Worm (Caenorhabditis elegans) whole organism, young adult: ENCODE results near the gene tdp-1.

Source experiments
- D2030.7 ChIP-seq: fragments of 200-800 bp; sonication (Bioruptor generic); IDR thresholded peaks from 2 replicates; pipeline ENCODE4 v1.3.6; 2022; ENCODE audit warnings: missing genetic modification reagents, missing genetic modification characterization, missing compliant biosample characterization
- F23B12.7 ChIP-seq: sonication (generic microtip); optimal IDR thresholded peaks from 2 replicates; lab custom pipeline; 2017; ENCODE audit warnings: missing genetic modification characterization, mild to moderate bottlenecking, missing compliant biosample characterization, antibody characterized with exemption, moderate library complexity; ENCODE audit not compliant: insufficient read depth
- F52B5.7 ChIP-seq: sonication (generic microtip); optimal IDR thresholded peaks from 2 replicates; lab custom pipeline; 2016; ENCODE audit warnings: mild to moderate bottlenecking, missing genetic modification characterization, missing compliant biosample characterization
- F55B11.4 ChIP-seq: sonication (generic microtip); optimal IDR thresholded peaks from 2 replicates; lab custom pipeline; 2016; ENCODE audit warnings: missing compliant biosample characterization, missing genetic modification characterization, borderline replicate concordance; ENCODE audit not compliant: insufficient read depth
- K11D2.4 ChIP-seq: fragments of 200-800 bp; sonication (Bioruptor generic); IDR thresholded peaks from 2 replicates; pipeline ENCODE4 v1.3.6; 2022; ENCODE audit warnings: missing genetic modification reagents, missing genetic modification characterization, missing compliant biosample characterization
- T26A5.8 ChIP-seq: sonication (generic microtip); optimal IDR thresholded peaks from 2 replicates; lab custom pipeline; 2016; ENCODE audit warnings: missing genetic modification characterization, missing compliant biosample characterization
- Y53G8AR.9 ChIP-seq: fragments of 200-800 bp; sonication (Bioruptor generic); conservative IDR thresholded peaks from 2 replicates; pipeline ENCODE4 v1.3.6; 2022; ENCODE audit warnings: missing genetic modification reagents, missing genetic modification characterization, missing compliant biosample characterization
- Y95B8A.8 ChIP-seq: fragments of 200-800 bp; sonication (Bioruptor generic); IDR thresholded peaks from 2 replicates; pipeline ENCODE4 v1.3.6; 2022; ENCODE audit warnings: missing genetic modification reagents, missing genetic modification characterization, missing compliant biosample characterization
- ama-1 ChIP-seq, 3 experiments: fragments of 150-350 bp in 1 of 3; sonication (generic microtip) in 2 of 3; optimal IDR thresholded peaks; 2 replicates each; lab custom pipeline; 2014 to 2018; ENCODE audit warnings: missing biosample characterization in 2 of 3, missing genetic modification characterization in 2 of 3, missing genetic modification reagents in 2 of 3
- atf-7 ChIP-seq: sonication (generic microtip); optimal IDR thresholded peaks from 2 replicates; lab custom pipeline; 2017; ENCODE audit warnings: mild to moderate bottlenecking, missing genetic modification characterization, missing compliant biosample characterization
- ccch-3 ChIP-seq: fragments of 200-800 bp; sonication (Bioruptor generic); optimal IDR thresholded peaks from 2 replicates; lab custom pipeline; 2018; ENCODE audit warnings: mild to moderate bottlenecking, missing genetic modification characterization, missing compliant biosample characterization
- cebp-1 ChIP-seq, 2 experiments: fragments of 200-800 bp in 1 of 2; sonication (Bioruptor generic) in 1 of 2; sonication (generic microtip) in 1 of 2; IDR thresholded peaks in 1 of 2; optimal IDR thresholded peaks in 1 of 2; 2 replicates each; pipeline versions ENCODE4 v1.3.6 to Lab custom; 2017 to 2022; ENCODE audit warnings: missing compliant biosample characterization in 2 of 2, missing genetic modification characterization in 2 of 2, mild to moderate bottlenecking in 1 of 2, missing genetic modification reagents in 1 of 2, moderate library complexity in 1 of 2
- ceh-100 ChIP-seq: fragments of 200-800 bp; sonication (Bioruptor generic); IDR thresholded peaks from 2 replicates; pipeline ENCODE4 v1.3.6; 2022; ENCODE audit warnings: missing genetic modification reagents, missing genetic modification characterization, missing compliant biosample characterization
- die-1 ChIP-seq: sonication (generic microtip); optimal IDR thresholded peaks from 2 replicates; lab custom pipeline; 2016; ENCODE audit warnings: missing genotype, mild to moderate bottlenecking, missing genetic modification characterization, missing compliant biosample characterization
- dox-1 ChIP-seq: fragments of 200-800 bp; sonication (Bioruptor generic); IDR thresholded peaks from 2 replicates; pipeline ENCODE4 v1.3.6; 2022; ENCODE audit warnings: missing genetic modification reagents, missing genetic modification characterization, missing compliant biosample characterization
- egl-44 ChIP-seq: fragments of 200-800 bp; sonication (Bioruptor generic); IDR thresholded peaks from 2 replicates; pipeline ENCODE4 v1.3.6; 2022; ENCODE audit warnings: missing genetic modification reagents, missing genetic modification characterization, missing compliant biosample characterization
- ets-4 ChIP-seq: fragments of 200-800 bp; sonication (Bioruptor generic); optimal IDR thresholded peaks from 2 replicates; lab custom pipeline; 2018; ENCODE audit warnings: mild to moderate bottlenecking, missing genetic modification characterization, missing compliant biosample characterization
- him-1 ChIP-seq: sonication (generic microtip); optimal IDR thresholded peaks from 2 replicates; lab custom pipeline; 2016; ENCODE audit warnings: missing genotype, missing genetic modification reagents, missing genetic modification characterization, missing compliant biosample characterization
- hlh-12 ChIP-seq: sonication (generic microtip); optimal IDR thresholded peaks from 2 replicates; lab custom pipeline; 2016; ENCODE audit warnings: missing genetic modification characterization, missing compliant biosample characterization
- hlh-26 ChIP-seq: fragments of 200-800 bp; sonication (Bioruptor generic); conservative IDR thresholded peaks from 2 replicates; pipeline ENCODE4 v1.3.6; 2022; ENCODE audit warnings: missing genetic modification reagents, missing genetic modification characterization, missing compliant biosample characterization
- hmg-1.2 ChIP-seq: fragments of 200-800 bp; sonication (Bioruptor generic); IDR thresholded peaks from 2 replicates; pipeline ENCODE4 v1.3.6; 2022; ENCODE audit warnings: missing genetic modification reagents, missing genetic modification characterization, missing compliant biosample characterization
- hrde-1 ChIP-seq: sonication (generic microtip); optimal IDR thresholded peaks from 2 replicates; lab custom pipeline; 2016; ENCODE audit warnings: missing genetic modification characterization, mild to moderate bottlenecking, missing compliant biosample characterization, moderate library complexity, missing genotype, missing genetic modification reagents, borderline replicate concordance
- lin-40 ChIP-seq: sonication (generic microtip); optimal IDR thresholded peaks from 2 replicates; lab custom pipeline; 2016; ENCODE audit warnings: missing genetic modification characterization, mild to moderate bottlenecking, missing compliant biosample characterization, missing genotype, missing genetic modification reagents
- lsl-1 ChIP-seq: fragments of 200-800 bp; sonication (Bioruptor generic); optimal IDR thresholded peaks from 2 replicates; lab custom pipeline; 2018; ENCODE audit warnings: mild to moderate bottlenecking, missing genetic modification characterization, moderate library complexity, missing compliant biosample characterization
- mcd-1 ChIP-seq: fragments of 200-800 bp; sonication (Bioruptor generic); IDR thresholded peaks from 2 replicates; pipeline ENCODE4 v1.3.6; 2022; ENCODE audit warnings: missing genetic modification reagents, missing genetic modification characterization, missing compliant biosample characterization
- nfya-1 ChIP-seq: sonication (generic microtip); optimal IDR thresholded peaks from 2 replicates; lab custom pipeline; 2017; ENCODE audit warnings: antibody characterized with exemption, missing compliant biosample characterization, missing genetic modification characterization, borderline replicate concordance; ENCODE audit not compliant: insufficient read depth
- nhr-80 ChIP-seq: sonication (generic microtip); optimal IDR thresholded peaks from 2 replicates; lab custom pipeline; 2016; ENCODE audit warnings: missing genetic modification characterization, missing compliant biosample characterization
- pha-4 ChIP-seq: fragments of 150-350 bp; sonication (generic microtip); optimal IDR thresholded peaks from 2 replicates; lab custom pipeline; 2014; ENCODE audit warnings: missing biosample characterization, missing genetic modification reagents, missing genetic modification characterization
- rec-8 ChIP-seq, 2 experiments: sonication (generic microtip); optimal IDR thresholded peaks; 2 replicates each; lab custom pipeline; 2016; ENCODE audit warnings: mild to moderate bottlenecking in 2 of 2, missing genetic modification characterization in 2 of 2, missing genetic modification reagents in 2 of 2, missing genotype in 2 of 2, missing biosample characterization in 1 of 2, missing compliant biosample characterization in 1 of 2, moderate library complexity in 1 of 2
- repo-1 ChIP-seq: sonication (generic microtip); optimal IDR thresholded peaks from 2 replicates; lab custom pipeline; 2017; ENCODE audit warnings: mild to moderate bottlenecking, missing genetic modification characterization, missing compliant biosample characterization
- rpc-1 ChIP-seq, 2 experiments: fragments of 150-350 bp in 1 of 2; sonication (generic microtip) in 1 of 2; optimal IDR thresholded peaks; 2 replicates each; lab custom pipeline; 2014 to 2018; ENCODE audit warnings: missing biosample characterization in 1 of 2, missing genetic modification characterization in 1 of 2, missing genetic modification reagents in 1 of 2, missing genotype in 1 of 2
- sea-2 ChIP-seq: fragments of 200-800 bp; sonication (Bioruptor generic); IDR thresholded peaks from 2 replicates; pipeline ENCODE4 v1.3.6; 2022; ENCODE audit warnings: missing genetic modification characterization, missing compliant biosample characterization
- unc-130 ChIP-seq: sonication (generic microtip); optimal IDR thresholded peaks from 2 replicates; lab custom pipeline; 2016; ENCODE audit warnings: missing genetic modification reagents, missing genetic modification characterization, missing compliant biosample characterization
- unc-62 ChIP-seq: fragments of 150-350 bp; optimal IDR thresholded peaks from 2 replicates; lab custom pipeline; 2014; ENCODE audit warnings: missing biosample characterization, missing genetic modification reagents, missing genetic modification characterization
- ztf-26 ChIP-seq: sonication (generic microtip); optimal IDR thresholded peaks from 2 replicates; lab custom pipeline; 2017; ENCODE audit warnings: missing genetic modification characterization, missing compliant biosample characterization

The tdp-1 gene

ce11 chrII:8990267-8990666 is 7.4 kb upstream of the tdp-1 start (continued):
- TF ChIP-seq unc-130 (GFP tag; lab: Kevin White, UChicago) (no peak), hlh-12 (tag; lab: Kevin White, UChicago) (no peak), rpc-1 (optimal IDR thresholded peaks at IDR 0.05; lab: Kevin White, UChicago) (no peak), rpc-1 (tag; optimal IDR thresholded peaks at IDR 0.05; lab: Kevin White, UChicago) (no peak), egl-44 (GFP tag; lab: Robert Waterston, UW) (no peak), hlh-26 (GFP tag; lab: Robert Waterston, UW) (no peak), ztf-26 (no peak), unc-62 (GFP tag; lab: Kevin White, UChicago) (peak; percentile 80), hmg-1.2 (GFP tag; lab: Robert Waterston, UW) (no peak), ama-1 (optimal IDR thresholded peaks at IDR 0.05; lab: Kevin White, UChicago) (no peak), ama-1 (GFP tag; optimal IDR thresholded peaks at IDR 0.05; lab: Kevin White, UChicago) (no peak), nfya-1 (tag; lab: Kevin White, UChicago) (no peak), Y95B8A.8 (GFP tag; lab: Robert Waterston, UW) (no peak), mcd-1 (GFP tag; lab: Robert Waterston, UW) (no peak), repo-1 (tag; lab: Kevin White, UChicago) (no peak), him-1 (no peak)

DNA sequence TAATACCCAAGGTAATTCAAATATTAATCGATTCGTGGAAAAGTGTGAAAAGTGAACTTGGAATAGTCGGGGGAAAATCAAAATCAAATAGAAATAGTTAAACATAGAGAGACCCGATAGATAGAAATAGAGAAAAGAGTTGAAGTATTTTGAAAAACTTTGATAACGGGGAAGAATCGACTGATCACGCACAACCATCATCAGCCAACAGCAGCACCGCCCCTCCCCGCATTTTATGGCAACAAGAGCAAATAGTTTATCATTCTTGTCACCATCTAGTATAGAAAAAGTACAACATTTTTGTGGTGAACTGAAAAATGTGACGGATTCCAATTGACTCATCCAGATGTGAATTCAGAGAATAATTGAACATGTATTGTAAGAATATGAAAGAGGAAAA is 6.0 kb upstream of the tdp-1 start:
- TF ChIP-seq ets-4 (GFP tag; lab: Kevin White, UChicago) (no peak), F55B11.4 (tag; lab: Kevin White, UChicago) (no peak), die-1 (no peak), atf-7 (tag; lab: Kevin White, UChicago) (no peak), T26A5.8 (no peak), hlh-12 (tag; lab: Kevin White, UChicago) (no peak), F23B12.7 (tag; lab: Kevin White, UChicago) (no peak), nhr-80 (tag; lab: Kevin White, UChicago) (peak; percentile 78), him-1 (no peak), D2030.7 (no peak), pha-4 (tag; lab: Kevin White, UChicago) (no peak), hrde-1 (tag; lab: Kevin White, UChicago) (no peak), dox-1 (GFP tag; lab: Robert Waterston, UW) (peak; percentile 31; the same call in 1 of the 2 replicates), K11D2.4 (GFP tag; lab: Robert Waterston, UW) (no peak), sea-2 (GFP tag; lab: Robert Waterston, UW) (no peak), cebp-1 (GFP tag; IDR thresholded peaks at IDR 0.05; lab: Robert Waterston, UW) (no peak), cebp-1 (tag; optimal IDR thresholded peaks at IDR 0.05; lab: Kevin White, UChicago) (peak; percentile 8), ceh-100 (GFP tag; lab: Robert Waterston, UW) (no peak)

DNA sequence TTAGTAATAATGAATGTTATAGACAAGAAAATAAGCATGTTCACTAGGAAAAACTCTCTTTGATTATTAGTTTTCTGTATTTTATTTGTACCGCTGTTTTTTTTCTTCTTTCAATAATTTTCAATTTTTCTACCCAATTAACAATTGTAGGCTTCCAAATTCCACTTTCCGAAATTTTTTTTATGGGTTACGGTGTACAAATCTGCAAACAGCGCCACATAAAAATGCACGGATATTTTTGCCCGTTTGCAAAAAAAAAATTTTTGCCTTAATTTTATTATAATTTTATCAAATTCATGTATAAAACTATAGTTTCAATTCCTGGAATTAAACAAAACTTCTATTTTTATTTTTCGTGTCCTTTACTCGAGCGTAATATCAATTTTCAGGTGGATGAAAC is 4.8 kb upstream of the tdp-1 start, which contains the start of gene ooc-5:
ooc-5 (plus strand) TSS at position 381 of the 400 bp plus-strand sequence.
- TF ChIP-seq hmg-1.2 (GFP tag; lab: Robert Waterston, UW) (no peak), ccch-3 (GFP tag; lab: Kevin White, UChicago) (no peak), lsl-1 (GFP tag; lab: Kevin White, UChicago) (peak; percentile 8), F52B5.7 (tag; lab: Kevin White, UChicago) (no peak)

DNA sequence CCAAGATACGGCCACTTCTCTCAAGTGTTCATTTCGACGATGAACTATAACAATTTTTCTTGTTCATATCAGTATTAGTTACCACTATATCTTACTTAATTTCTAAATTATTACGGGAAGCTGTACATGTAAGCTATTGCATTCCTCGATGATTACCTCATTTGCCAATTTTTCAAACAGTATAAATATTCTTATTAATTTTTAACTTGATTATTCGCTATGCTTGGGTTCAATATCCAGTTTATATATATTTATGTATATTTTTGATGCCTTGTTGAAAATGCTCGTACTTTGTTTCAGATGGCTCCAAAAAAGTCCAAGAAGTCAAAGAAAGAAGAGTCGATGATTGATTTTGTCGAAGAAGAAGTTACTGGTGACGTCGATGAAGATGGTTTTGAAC is 3.3 kb upstream of the tdp-1 start, which contains the start of gene F44G4.1:
F44G4.1 (plus strand) TSS at position 301 of the 400 bp plus-strand sequence.
- TF ChIP-seq F52B5.7 (tag; lab: Kevin White, UChicago) (no peak), nhr-80 (tag; lab: Kevin White, UChicago) (no peak), Y53G8AR.9 (GFP tag; lab: Robert Waterston, UW) (peak; percentile 48; the same call in 1 of the 2 replicates), lin-40 (tag; lab: Kevin White, UChicago) (no peak), rec-8 (tag; optimal IDR thresholded peaks at IDR 0.05; lab: Kevin White, UChicago) (no peak)
